Worm (Caenorhabditis elegans): Measurements from ENCODE around the gene fbxa-114.

DNA sequence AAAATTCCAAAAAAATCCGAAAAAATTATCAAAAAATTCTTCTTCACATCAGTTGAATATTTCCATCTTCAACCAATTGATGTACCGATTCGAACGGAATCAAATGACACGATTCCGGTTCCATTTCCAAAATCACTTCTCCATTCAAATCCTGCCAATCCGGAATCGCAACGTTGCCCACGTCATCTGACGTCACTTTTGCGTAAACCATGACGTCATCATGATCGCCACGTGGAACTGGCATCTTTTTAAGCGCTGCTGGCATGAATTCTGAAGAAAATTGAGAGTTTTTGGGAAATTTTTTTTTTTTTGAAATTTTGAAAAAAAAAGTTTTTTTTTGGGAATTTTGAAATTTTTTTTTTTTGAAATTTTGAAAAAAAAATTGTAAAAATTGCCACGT lies 33.8 kb downstream of the fbxa-114 start:
- TF ChIP-seq tab-1 (GFP tag; IDR thresholded peaks at IDR 0.05): no peak
- no peak for TF ChIP-seq ztf-23 (GFP tag; IDR thresholded peaks at IDR 0.05)
